Fruit fly (Drosophila melanogaster) whole organism, adult: ENCODE measurements around the gene CG34179.

Experiments
- CG12768 ChIP-seq: fragments of 200-800 bp; sonication (Bioruptor generic); optimal IDR thresholded peaks from 2 replicates; lab custom pipeline; 2017; ENCODE audit warnings: missing biosample characterization, missing genetic modification characterization, mild to moderate bottlenecking, moderate library complexity, missing genetic modification reagents
- CG1620 ChIP-seq: fragments of 200-800 bp; sonication (Bioruptor generic); optimal IDR thresholded peaks from 2 replicates; lab custom pipeline; 2016; ENCODE audit warnings: missing biosample characterization, missing genetic modification characterization
- CG33017 ChIP-seq: fragments of 200-800 bp; sonication (Bioruptor generic); optimal IDR thresholded peaks from 2 replicates; lab custom pipeline; 2018; ENCODE audit warnings: missing biosample characterization, mild to moderate bottlenecking, missing genetic modification characterization, moderate library complexity
- CG7045 ChIP-seq: fragments of 200-800 bp; sonication (Bioruptor generic); optimal IDR thresholded peaks from 2 replicates; lab custom pipeline; 2017; ENCODE audit warnings: missing biosample characterization, mild to moderate bottlenecking, missing genetic modification characterization
- CG7101 ChIP-seq: fragments of 200-800 bp; sonication (Bioruptor generic); optimal IDR thresholded peaks from 2 replicates; lab custom pipeline; 2018; ENCODE audit warnings: missing biosample characterization, mild to moderate bottlenecking, missing genetic modification characterization, moderate library complexity
- Hr96 ChIP-seq: fragments of 200-800 bp; sonication (Bioruptor generic); optimal IDR thresholded peaks from 2 replicates; lab custom pipeline; 2016; ENCODE audit warnings: missing biosample characterization, missing genetic modification characterization
- Mnt ChIP-seq: fragments of 200-800 bp; sonication (Bioruptor generic); optimal IDR thresholded peaks from 2 replicates; lab custom pipeline; 2016; ENCODE audit warnings: missing biosample characterization, mild to moderate bottlenecking, missing genetic modification characterization
- cic ChIP-seq: fragments of 200-800 bp; sonication (Bioruptor generic); optimal IDR thresholded peaks from 2 replicates; lab custom pipeline; 2017; ENCODE audit warnings: missing biosample characterization, mild to moderate bottlenecking, missing genetic modification characterization, moderate library complexity
- cnc ChIP-seq, 2 experiments: fragments of >200 bp; optimal IDR thresholded peaks; 2 replicates each; lab custom pipeline; 2017
- kay ChIP-seq: fragments of 200-800 bp; sonication (Bioruptor generic); peaks from one replicate; lab custom pipeline; 2016; ENCODE audit warnings: missing biosample characterization, missing genetic modification characterization, borderline replicate concordance
- pad ChIP-seq: fragments of 200-800 bp; sonication (Bioruptor generic); optimal IDR thresholded peaks from 3 replicates; lab custom pipeline; 2017; ENCODE audit warnings: missing biosample characterization, missing genetic modification characterization, mild to moderate bottlenecking, moderate library complexity, missing genetic modification reagents
- tj ChIP-seq: fragments of 200-800 bp; sonication (Bioruptor generic); optimal IDR thresholded peaks from 3 replicates; lab custom pipeline; 2017; ENCODE audit warnings: missing biosample characterization, mild to moderate bottlenecking, missing genetic modification characterization, moderate library complexity
- toe ChIP-seq: fragments of 200-800 bp; sonication (Bioruptor generic); optimal IDR thresholded peaks from 2 replicates; lab custom pipeline; 2016; ENCODE audit warnings: missing biosample characterization, missing genetic modification characterization

DNA sequence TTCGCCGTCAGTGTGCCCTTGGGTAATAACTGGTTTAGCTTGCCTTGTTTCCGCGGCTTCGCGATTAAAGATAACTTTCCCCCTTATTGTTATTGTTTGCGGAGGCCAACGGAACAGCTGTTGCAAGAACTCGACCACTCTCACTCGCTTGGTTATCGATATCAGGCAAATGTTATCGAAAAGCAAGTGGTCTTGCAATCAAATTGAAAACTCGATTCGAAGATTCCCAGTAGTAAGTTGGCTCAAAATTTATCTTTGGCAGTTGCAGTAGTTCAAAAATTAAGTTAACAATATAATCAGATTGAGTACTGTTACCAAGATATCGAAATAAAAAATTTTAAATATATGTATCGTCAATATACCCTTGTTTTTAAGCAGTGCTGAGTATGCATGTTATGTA is 17.3 kb upstream of the CG34179 start, which contains the start of the genes Fbw5 and CG9147:
- TF ChIP-seq CG7045 (GFP tag; lab: Kevin White, UChicago) (peak; percentile 89), kay (GFP tag; lab: Kevin White, UChicago) (no peak), CG1620 (peak; percentile 71), cic (GFP tag; lab: Kevin White, UChicago) (peak; percentile 85), CG12768 (GFP tag; lab: Kevin White, UChicago) (peak; percentile 97), CG7101 (peak; percentile 99), cnc (optimal IDR thresholded peaks at IDR 0.05; lab: Kevin White, UChicago) (no peak), Hr96 (GFP tag; lab: Kevin White, UChicago) (peak; percentile 87), CG33017 (peak; percentile 99), toe (GFP tag; lab: Kevin White, UChicago) (peak; percentile 54), Mnt (GFP tag; lab: Kevin White, UChicago) (peak; percentile 78), pad (GFP tag; lab: Kevin White, UChicago) (peak; percentile 88), tj (GFP tag; lab: Kevin White, UChicago) (peak; percentile 88)
